Worm (Caenorhabditis elegans): ENCODE measurements around the gene srw-122.
"Not testable (repeated sequence)": the region's sequence is repeated elsewhere in the genome, so short reads cannot be mapped to it uniquely, and the experiment has no call there.

- TF ChIP-seq hmbx-1 (tag; optimal IDR thresholded peaks at IDR 0.05); ets-7 (tag; optimal IDR thresholded peaks at IDR 0.05); flt-1 (GFP tag; IDR thresholded peaks at IDR 0.05); ama-1 (optimal IDR thresholded peaks at IDR 0.05); B0310.2 (tag; optimal IDR thresholded peaks at IDR 0.05); tra-4 (tag; optimal IDR thresholded peaks at IDR 0.05): not testable (repeated sequence)
Measured at ce11 chrV:2975285-2975684, 23.3 kb upstream of the srw-122 start, which contains the start of gene srw-123.

Data from whole organism, early embryonic.